Worm (Caenorhabditis elegans) whole organism, L4 larva: Measurements from ENCODE around the gene gad-1.

ENCODE experiments used
- aha-1 ChIP-seq: fragments of 150-350 bp; peaks from one replicate; lab custom pipeline; 2014; ENCODE audit warnings: missing biosample characterization, missing genetic modification characterization
- nhr-41 ChIP-seq: fragments of 200-800 bp; sonication (Bioruptor generic); IDR thresholded peaks from 2 replicates; pipeline ENCODE4 v1.3.6; 2022; ENCODE audit warnings: missing genetic modification reagents, missing genetic modification characterization, missing compliant biosample characterization

gad-1 gene

ce11 chrV:6385677-6386276 lies 47.5 kb downstream of the gad-1 start:
- TF ChIP-seq aha-1 (tag; lab: Kevin White, UChicago) (peak; percentile 98), nhr-41 (no peak)
